Worm (Caenorhabditis elegans): ENCODE measurements around the gene nex-4.

ce11 chrV:4839913-4840312 is 11.3 kb upstream of the nex-4 start, which contains the start of gene nas-9:
- TF ChIP-seq F13C5.2 (tag; optimal IDR thresholded peaks at IDR 0.05) (no peak), aly-1 (tag; optimal IDR thresholded peaks at IDR 0.05) (no peak), hnd-1 (tag; optimal IDR thresholded peaks at IDR 0.05) (no peak), ama-1 (optimal IDR thresholded peaks at IDR 0.05) (no peak), tbx-11 (GFP tag; IDR thresholded peaks at IDR 0.05) (no peak), flt-1 (GFP tag; IDR thresholded peaks at IDR 0.05) (no peak), scrt-1 (GFP tag; IDR thresholded peaks at IDR 0.05) (no peak)
